Fruit fly (Drosophila melanogaster): Measurements from ENCODE around the gene CG14710.
A peak's percentile ranks its signal among the peaks of the same experiment; 100 is the strongest.

Gene CG14710

DNA sequence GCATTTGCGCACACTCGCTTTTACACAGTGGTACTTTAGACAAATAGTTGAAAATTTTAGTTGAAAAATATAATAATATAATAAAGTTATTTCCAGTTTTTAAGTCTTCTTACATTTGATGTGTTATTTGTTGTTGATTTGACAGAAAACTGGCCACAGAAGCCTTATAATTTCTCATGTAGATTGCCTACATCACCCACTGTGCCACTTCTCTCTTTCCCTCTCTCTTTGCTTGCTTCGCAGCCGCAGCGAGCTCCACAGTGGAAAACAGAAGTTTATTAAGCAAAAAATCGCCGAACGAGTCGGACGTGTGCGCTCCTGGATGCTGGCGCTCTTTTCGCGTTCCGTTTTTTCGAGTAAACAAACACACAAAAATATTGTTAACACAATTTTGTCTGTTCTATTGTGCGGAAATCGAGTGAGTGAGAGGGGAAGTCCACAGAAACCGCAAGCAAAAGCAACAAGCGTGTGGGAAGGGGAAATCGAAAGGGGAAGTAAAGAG is 36.0 kb downstream of the CG14710 start, which contains the start of gene CG42327 (continued):
- peak; percentile 98 for TF ChIP-seq row (GFP tag; IDR thresholded peaks at IDR 0.05)
- TF ChIP-seq kay (GFP tag; optimal IDR thresholded peaks at IDR 0.05): peak; percentile 82
- peak; percentile 60 for TF ChIP-seq wek (GFP tag; optimal IDR thresholded peaks at IDR 0.05)
- TF ChIP-seq Sry-β (GFP tag; optimal IDR thresholded peaks at IDR 0.05): peak; percentile 66
- TF ChIP-seq CG3726 (GFP tag; IDR thresholded peaks at IDR 0.05): peak; percentile 93
- peak; percentile 80 for TF ChIP-seq toy (GFP tag; IDR thresholded peaks at IDR 0.05)
- peak; percentile 75 for TF ChIP-seq CG5180 (GFP tag; optimal IDR thresholded peaks at IDR 0.05)
- peak; percentile 98 for TF ChIP-seq gem (tag; optimal IDR thresholded peaks at IDR 0.05)
- peak in 1 of 3 experiments; percentile 91 for TF ChIP-seq lola (GFP tag; optimal IDR thresholded peaks at IDR 0.05)
- peak; percentile 90 for TF ChIP-seq Hsf (GFP tag; optimal IDR thresholded peaks at IDR 0.05)
- peak; percentile 21 for TF ChIP-seq ash1 (GFP tag; optimal IDR thresholded peaks at IDR 0.05)
- peak; percentile 70 for TF ChIP-seq fd3F (GFP tag; optimal IDR thresholded peaks at IDR 0.05)
- peak; percentile 92 for TF ChIP-seq NfI (GFP tag; optimal IDR thresholded peaks at IDR 0.05)
- peak; percentile 2 for TF ChIP-seq Dp (GFP tag; optimal IDR thresholded peaks at IDR 0.05)
- TF ChIP-seq ase (GFP tag; IDR thresholded peaks at IDR 0.05): peak; percentile 97
- peak; percentile 77 for TF ChIP-seq pho (GFP tag; optimal IDR thresholded peaks at IDR 0.05)
- peak; percentile 89 for TF ChIP-seq Dek (tag; optimal IDR thresholded peaks at IDR 0.05)
- peak; percentile 91 for TF ChIP-seq wdn (GFP tag; IDR thresholded peaks at IDR 0.05)
- peak; percentile 89 for TF ChIP-seq CG8765 (GFP tag; IDR thresholded peaks at IDR 0.05)
- TF ChIP-seq E2f2 (GFP tag; IDR thresholded peaks at IDR 0.05): peak; percentile 82
- peak; percentile 68 for TF ChIP-seq Adf1 (GFP tag; IDR thresholded peaks at IDR 0.05)
- TF ChIP-seq CG1024 (GFP tag; IDR thresholded peaks at IDR 0.05): peak; percentile 91
- TF ChIP-seq CG7357 (GFP tag; IDR thresholded peaks at IDR 0.05): peak; percentile 77; the same call in 2 of the 3 replicates
- TF ChIP-seq HmgD (GFP tag; optimal IDR thresholded peaks at IDR 0.05): peak; percentile 58
- peak; percentile 93 for TF ChIP-seq peb (GFP tag; IDR thresholded peaks at IDR 0.05)
- TF ChIP-seq cg (GFP tag; optimal IDR thresholded peaks at IDR 0.05): peak; percentile 52
- peak; percentile 97 for TF ChIP-seq H15 (GFP tag; IDR thresholded peaks at IDR 0.05)
- TF ChIP-seq run (tag; optimal IDR thresholded peaks at IDR 0.05): peak; percentile 92
- peak; percentile 26 for TF ChIP-seq CG15073 (GFP tag; optimal IDR thresholded peaks at IDR 0.05)
- TF ChIP-seq CG7928 (GFP tag; optimal IDR thresholded peaks at IDR 0.05): peak; percentile 51
- peak; percentile 95 for TF ChIP-seq fd96Cb (tag; optimal IDR thresholded peaks at IDR 0.05)
- peak; percentile 86 for TF ChIP-seq Mrtf (GFP tag; IDR thresholded peaks at IDR 0.05)
- TF ChIP-seq MESR4 (GFP tag; optimal IDR thresholded peaks at IDR 0.05): peak; percentile 37
- peak; percentile 89 for TF ChIP-seq Mad (GFP tag; optimal IDR thresholded peaks at IDR 0.05)
- TF ChIP-seq lab (GFP tag; optimal IDR thresholded peaks at IDR 0.05): peak; percentile 96
- TF ChIP-seq Aef1 (GFP tag; IDR thresholded peaks at IDR 0.05): peak; percentile 84
- no peak for TF ChIP-seq Dref (GFP tag; IDR thresholded peaks at IDR 0.05)
- peak; percentile 72 for TF ChIP-seq Deaf1 (tag; optimal IDR thresholded peaks at IDR 0.05)
- TF ChIP-seq CG6689 (GFP tag; IDR thresholded peaks at IDR 0.05): peak; percentile 96
- peak; percentile 90 for TF ChIP-seq sens-2 (GFP tag; IDR thresholded peaks at IDR 0.05)
- TF ChIP-seq p53 (GFP tag; optimal IDR thresholded peaks at IDR 0.05): peak; percentile 55
- peak; percentile 88 for TF ChIP-seq jing (GFP tag; optimal IDR thresholded peaks at IDR 0.05)
- TF ChIP-seq CG11723 (GFP tag; optimal IDR thresholded peaks at IDR 0.05): peak; percentile 86
- peak; percentile 98 for TF ChIP-seq vvl (GFP tag; IDR thresholded peaks at IDR 0.05)
- TF ChIP-seq trem (tag; optimal IDR thresholded peaks at IDR 0.05): peak; percentile 91
- TF ChIP-seq tio (GFP tag; optimal IDR thresholded peaks at IDR 0.05): peak; percentile 92
- peak; percentile 77 for TF ChIP-seq CG6654 (GFP tag; optimal IDR thresholded peaks at IDR 0.05)
- no peak for TF ChIP-seq zen2 (GFP tag; IDR thresholded peaks at IDR 0.05; ENCODE audit: partially characterized antibody)
- TF ChIP-seq CG4854 (GFP tag; optimal IDR thresholded peaks at IDR 0.05): peak; percentile 83
- TF ChIP-seq insv (GFP tag; optimal IDR thresholded peaks at IDR 0.05): peak in 1 of 2 experiments; percentile 44
- TF ChIP-seq ind (GFP tag; optimal IDR thresholded peaks at IDR 0.05): peak; percentile 89
